Worm (Caenorhabditis elegans) whole organism, L2 larva: ENCODE results near the gene pas-2.

Experiments used
- C34F6.9 ChIP-seq: fragments of 150-350 bp; optimal IDR thresholded peaks from 2 replicates; lab custom pipeline; 2014; ENCODE audit warnings: missing biosample characterization, missing genetic modification characterization
- alr-1 ChIP-seq: fragments of 150-350 bp; optimal IDR thresholded peaks from 2 replicates; lab custom pipeline; 2014; ENCODE audit warnings: missing biosample characterization, missing genetic modification characterization
- ceh-82 ChIP-seq: fragments of 150-350 bp; optimal IDR thresholded peaks from 2 replicates; lab custom pipeline; 2014; ENCODE audit warnings: missing biosample characterization, missing genetic modification characterization
- elt-3 ChIP-seq: sonication (generic microtip); optimal IDR thresholded peaks from 2 replicates; lab custom pipeline; 2017; ENCODE audit warnings: missing biosample characterization, missing genetic modification characterization
- lsy-2 ChIP-seq, 2 experiments: fragments of 150-350 bp in 1 of 2; sonication (generic microtip) in 1 of 2; optimal IDR thresholded peaks; 2 replicates each; lab custom pipeline; 2014 to 2017; ENCODE audit warnings: missing biosample characterization in 2 of 2, missing genetic modification characterization in 2 of 2
- nhr-21 ChIP-seq: fragments of 150-350 bp; optimal IDR thresholded peaks from 2 replicates; lab custom pipeline; 2014; ENCODE audit warnings: missing biosample characterization, missing genetic modification characterization
- skn-1 ChIP-seq: sonication (generic microtip); optimal IDR thresholded peaks from 2 replicates; lab custom pipeline; 2017; ENCODE audit warnings: missing biosample characterization, missing genetic modification characterization
- zag-1 ChIP-seq: fragments of 150-350 bp; optimal IDR thresholded peaks from 2 replicates; lab custom pipeline; 2014; ENCODE audit warnings: missing biosample characterization, missing genetic modification characterization
- ztf-1 ChIP-seq: fragments of 200-800 bp; sonication (Bioruptor generic); conservative IDR thresholded peaks from 2 replicates; pipeline ENCODE4 v1.3.6; 2022; ENCODE audit warnings: missing genetic modification characterization, missing compliant biosample characterization
- ztf-11 ChIP-seq: sonication (generic microtip); optimal IDR thresholded peaks from 2 replicates; lab custom pipeline; 2017; ENCODE audit warnings: missing biosample characterization, missing genetic modification characterization

DNA sequence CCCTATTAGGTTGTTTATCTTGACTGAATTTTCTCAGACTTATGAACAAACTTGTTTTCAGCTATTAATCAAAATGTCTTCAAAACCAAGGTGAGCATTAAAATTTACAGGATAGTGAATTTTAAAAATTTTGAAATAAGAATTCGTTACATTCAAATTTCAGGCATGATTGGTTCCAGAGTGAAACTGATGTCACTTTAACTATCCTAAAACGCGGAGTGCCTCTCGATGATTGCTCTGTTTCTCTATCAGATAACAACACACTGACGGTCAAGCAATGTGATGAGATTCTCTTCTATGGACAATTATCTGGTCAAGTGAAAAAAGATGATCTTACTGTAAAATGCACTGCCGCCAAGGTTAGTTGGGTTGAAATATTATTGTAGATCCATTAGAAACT lies 1.2 kb downstream of the pas-2 start, which contains the start of gene D1054.3:
- TF ChIP-seq ztf-11 (tag; lab: Kevin White, UChicago) (no peak), nhr-21 (tag; lab: Kevin White, UChicago) (no peak), ceh-82 (no peak), elt-3 (tag; lab: Kevin White, UChicago) (no peak), zag-1 (tag; lab: Kevin White, UChicago) (no peak), ztf-1 (GFP tag; lab: Robert Waterston, UW) (no peak), C34F6.9 (tag; lab: Kevin White, UChicago) (no peak), lsy-2 (tag; optimal IDR thresholded peaks at IDR 0.05; lab: Kevin White, UChicago) (no peak), alr-1 (no peak), skn-1 (tag; lab: Kevin White, UChicago) (no peak)
